Fruit fly (Drosophila melanogaster): Measurements from ENCODE around the gene CG7542.

The CG7542 gene

DNA sequence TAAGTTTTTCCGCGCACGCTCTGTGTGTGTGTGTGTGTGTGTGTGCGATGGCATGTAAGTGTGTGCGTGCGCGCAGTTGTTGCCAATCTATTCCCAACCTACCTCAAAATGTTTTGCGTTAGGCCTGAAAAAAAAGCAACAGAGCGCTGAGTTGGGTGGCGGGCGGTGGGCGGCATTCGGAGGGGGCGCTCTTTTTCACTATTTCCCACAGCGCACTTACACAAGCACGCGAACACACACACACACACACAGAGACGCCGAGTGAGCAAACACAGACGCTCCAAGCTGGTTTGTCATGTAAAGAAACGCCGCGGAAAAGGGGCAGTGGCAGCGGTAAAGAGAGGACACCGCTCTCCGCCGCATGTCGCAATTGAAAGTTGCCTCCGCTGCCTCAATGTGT, 22.5 kb downstream of the CG7542 start (continued):
- TF ChIP-seq disco-r (GFP tag; optimal IDR thresholded peaks at IDR 0.05) (no peak), dm (GFP tag; optimal IDR thresholded peaks at IDR 0.05) (no peak), CG3407 (GFP tag; optimal IDR thresholded peaks at IDR 0.05) (no peak), crol (GFP tag; IDR thresholded peaks at IDR 0.05) (peak; percentile 93), nau (GFP tag; optimal IDR thresholded peaks at IDR 0.05) (no peak), CG10979 (tag; optimal IDR thresholded peaks at IDR 0.05) (no peak), Dref (GFP tag; IDR thresholded peaks at IDR 0.05) (no peak), CG4820 (GFP tag; optimal IDR thresholded peaks at IDR 0.05) (no peak), CG12769 (tag; optimal IDR thresholded peaks at IDR 0.05) (peak; percentile 49), CG12942 (GFP tag; optimal IDR thresholded peaks at IDR 0.05) (no peak)

DNA sequence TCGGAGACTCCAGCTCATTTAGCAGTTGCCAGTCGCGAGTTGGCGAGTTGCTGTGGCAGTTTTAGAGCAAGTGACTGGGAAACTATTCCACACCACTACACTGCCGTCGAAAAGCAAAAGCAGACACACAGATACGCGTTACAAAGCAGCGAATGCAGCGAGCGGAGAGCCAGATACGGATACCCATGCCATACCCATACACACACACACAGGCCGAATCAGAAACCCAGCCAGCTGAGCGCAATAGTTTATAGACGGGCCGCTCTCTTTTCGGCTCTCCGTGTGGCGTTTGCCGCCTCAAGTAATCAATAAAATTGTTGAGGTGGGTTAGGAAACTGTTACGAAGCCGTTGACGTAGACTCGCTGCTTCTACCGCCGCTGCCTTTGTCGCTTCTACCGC, 24.2 kb downstream of the CG7542 start:
- TF ChIP-seq CG10543 (GFP tag; optimal IDR thresholded peaks at IDR 0.05) (no peak), cg (GFP tag; optimal IDR thresholded peaks at IDR 0.05) (peak; percentile 92), Pdp1 (GFP tag; optimal IDR thresholded peaks at IDR 0.05) (peak in 1 of 2 experiments; percentile 83), crol (GFP tag; IDR thresholded peaks at IDR 0.05) (peak; percentile 52; the same call in 1 of the 2 replicates), CG43689 (GFP tag; IDR thresholded peaks at IDR 0.05) (no peak), sna (GFP tag; IDR thresholded peaks at IDR 0.05; ENCODE audit: partially characterized antibody) (0 out of 2 replicates have a peak, but pooled peaks have one; percentile 45), CG8281 (tag; optimal IDR thresholded peaks at IDR 0.05) (peak; percentile 93), CG17912 (GFP tag; optimal IDR thresholded peaks at IDR 0.05) (no peak), tup (GFP tag; optimal IDR thresholded peaks at IDR 0.05) (no peak), ara (GFP tag; IDR thresholded peaks at IDR 0.05) (no peak), exex (tag; optimal IDR thresholded peaks at IDR 0.05) (no peak), E2f1 (GFP tag; IDR thresholded peaks at IDR 0.05) (no peak), Eip74EF (GFP tag; optimal IDR thresholded peaks at IDR 0.05) (peak in 1 of 2 experiments; percentile 73), Fer1 (GFP tag; optimal IDR thresholded peaks at IDR 0.05) (peak; percentile 22), Drgx (GFP tag; IDR thresholded peaks at IDR 0.05) (peak; percentile 43), sob (GFP tag; IDR thresholded peaks at IDR 0.05) (peak; percentile 7; the same call in 1 of the 2 replicates), C15 (GFP tag; IDR thresholded peaks at IDR 0.05) (no peak), Sox100B (GFP tag; optimal IDR thresholded peaks at IDR 0.05) (no peak), CG12155 (GFP tag; optimal IDR thresholded peaks at IDR 0.05) (peak; percentile 48), sug (tag; optimal IDR thresholded peaks at IDR 0.05) (peak; percentile 45), CG8478 (optimal IDR thresholded peaks at IDR 0.05) (peak; percentile 65), HLH3B (GFP tag; IDR thresholded peaks at IDR 0.05) (no peak), CG13624 (GFP tag; optimal IDR thresholded peaks at IDR 0.05) (no peak), CG9437 (GFP tag; optimal IDR thresholded peaks at IDR 0.05) (peak; percentile 58), onecut (GFP tag; IDR thresholded peaks at IDR 0.05) (peak; percentile 100), rib (GFP tag; IDR thresholded peaks at IDR 0.05) (0 out of 2 replicates have a peak, but pooled peaks have one; percentile 36), Med (GFP tag) (peak; percentile 73), MESR4 (GFP tag; optimal IDR thresholded peaks at IDR 0.05) (no peak), oc (tag; optimal IDR thresholded peaks at IDR 0.05) (peak; percentile 20), Ravus (GFP tag; IDR thresholded peaks at IDR 0.05) (no peak), hkb (optimal IDR thresholded peaks at IDR 0.05) (no peak), hkb (GFP tag; IDR thresholded peaks at IDR 0.05) (peak; percentile 16; the same call in 1 of the 2 replicates), CG8944 (GFP tag; optimal IDR thresholded peaks at IDR 0.05) (no peak), CG6813 (GFP tag; optimal IDR thresholded peaks at IDR 0.05) (no peak), kni (GFP tag; optimal IDR thresholded peaks at IDR 0.05) (peak; percentile 34), yki (optimal IDR thresholded peaks at IDR 0.05) (peak; percentile 17), Blimp-1 (GFP tag; optimal IDR thresholded peaks at IDR 0.05) (peak; percentile 52), CG6791 (GFP tag; IDR thresholded peaks at IDR 0.05; ENCODE audit: partially characterized antibody) (peak; percentile 52; the same call in 1 of the 3 replicates), gfzf (GFP tag; optimal IDR thresholded peaks at IDR 0.05) (no peak), ATbp (GFP tag; optimal IDR thresholded peaks at IDR 0.05) (no peak), sd (tag; optimal IDR thresholded peaks at IDR 0.05) (peak; percentile 47)

Data from whole organism, embryonic.